Worm (Caenorhabditis elegans): ENCODE measurements around the gene str-90.

DNA sequence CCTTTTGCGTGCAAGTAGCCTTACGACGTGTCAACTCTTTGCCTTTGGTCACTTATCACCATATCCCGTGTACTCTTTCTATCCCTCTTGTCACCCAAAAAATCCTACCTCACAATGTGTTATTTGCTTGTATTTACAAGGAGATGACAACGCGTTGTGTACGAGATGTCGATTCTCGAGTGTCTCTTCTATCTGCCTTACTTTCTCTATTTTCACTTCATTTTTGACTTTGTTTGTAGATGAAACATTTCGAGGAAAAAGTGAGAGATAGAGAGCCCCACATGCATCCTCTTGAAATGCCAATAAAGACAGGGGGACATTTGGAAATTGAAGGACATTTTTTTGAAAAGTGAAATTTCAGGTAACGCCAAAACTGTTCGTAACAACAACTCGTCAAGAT lies 7.8 kb downstream of the str-90 start:
- TF ChIP-seq ZK185.1 (tag; optimal IDR thresholded peaks at IDR 0.05; ENCODE audit: poor library complexity, severe bottlenecking) (no peak), Y67H2A.10 (GFP tag; conservative IDR thresholded peaks at IDR 0.05) (no peak), bed-2 (GFP tag; IDR thresholded peaks at IDR 0.05) (no peak), aptf-3 (GFP tag; IDR thresholded peaks at IDR 0.05) (no peak), sea-2 (GFP tag; IDR thresholded peaks at IDR 0.05) (no peak), nfya-1 (tag; optimal IDR thresholded peaks at IDR 0.05; ENCODE audit: borderline replicate concordance, insufficient read depth) (no peak), athp-1 (tag; optimal IDR thresholded peaks at IDR 0.05) (no peak), lin-54 (GFP tag; optimal IDR thresholded peaks at IDR 0.05) (no peak), somi-1 (GFP tag; optimal IDR thresholded peaks at IDR 0.05) (no peak), unc-62 (GFP tag; optimal IDR thresholded peaks at IDR 0.05) (no peak), F49E8.2 (tag; optimal IDR thresholded peaks at IDR 0.05; ENCODE audit: insufficient read depth) (no peak), him-1 (tag; optimal IDR thresholded peaks at IDR 0.05) (no peak), pha-4 (tag; optimal IDR thresholded peaks at IDR 0.05) (no peak), madf-6 (GFP tag; IDR thresholded peaks at IDR 0.05) (no peak)
